Fruit fly (Drosophila melanogaster): ENCODE results near the gene CG32241.

DNA sequence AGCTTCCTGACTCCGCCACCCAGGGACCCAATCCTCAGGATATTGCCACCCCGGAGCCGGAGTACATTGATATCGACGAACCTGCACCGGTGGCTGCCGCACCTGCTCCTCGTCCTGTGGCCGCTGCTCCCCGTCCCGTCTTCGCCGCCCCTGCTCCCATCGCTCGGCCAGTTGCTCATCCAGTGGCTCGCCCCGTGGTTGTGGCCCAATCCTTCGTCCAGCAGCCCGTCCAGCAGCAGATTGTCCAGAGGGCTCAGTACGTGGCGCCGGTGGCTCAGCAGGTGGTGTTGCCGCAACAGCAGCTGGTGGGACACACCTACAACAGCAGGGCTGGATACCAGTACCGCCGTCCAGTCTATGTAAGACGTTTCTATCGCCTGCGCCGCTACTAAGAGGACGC is 19.2 kb downstream of the CG32241 start:
- TF ChIP-seq CG2678 (tag; optimal IDR thresholded peaks at IDR 0.05) (no peak), CG4424 (GFP tag; optimal IDR thresholded peaks at IDR 0.05) (no peak), CG2120 (GFP tag; optimal IDR thresholded peaks at IDR 0.05) (no peak), ro (GFP tag; IDR thresholded peaks at IDR 0.05) (no peak), CG11504 (tag; optimal IDR thresholded peaks at IDR 0.05) (no peak), CG11085 (GFP tag; IDR thresholded peaks at IDR 0.05) (no peak)
